Worm (Caenorhabditis elegans): ENCODE data around the gene C16C8.27.

- no peak for TF ChIP-seq egl-27 (tag; optimal IDR thresholded peaks at IDR 0.05)
- TF ChIP-seq unc-62 (GFP tag; optimal IDR thresholded peaks at IDR 0.05): no peak
- TF ChIP-seq skn-1 (tag; optimal IDR thresholded peaks at IDR 0.05): no peak
- no peak for TF ChIP-seq ZK546.5 (tag; optimal IDR thresholded peaks at IDR 0.05)
- no peak for TF ChIP-seq unc-39 (tag; optimal IDR thresholded peaks at IDR 0.05)
- TF ChIP-seq lin-39 (tag; optimal IDR thresholded peaks at IDR 0.05): no peak
- no peak for TF ChIP-seq ama-1 (optimal IDR thresholded peaks at IDR 0.05)
Observed at ce11 chrII:3452421-3452820, 10.9 kb downstream of the C16C8.27 start, which contains the start of gene C16C8.12.
